Fruit fly (Drosophila melanogaster): ENCODE results near the gene CG6142.

CG6142 gene

dm6 chr3R:26103440-26103839 lies 29.5 kb upstream of the CG6142 start:
- TF ChIP-seq Dfd (GFP tag; optimal IDR thresholded peaks at IDR 0.05) (no peak), HLH106 (tag; optimal IDR thresholded peaks at IDR 0.05) (no peak), dmrt93B (GFP tag; optimal IDR thresholded peaks at IDR 0.05) (no peak), OdsH (GFP tag; optimal IDR thresholded peaks at IDR 0.05) (no peak), Hr83 (GFP tag; optimal IDR thresholded peaks at IDR 0.05; ENCODE audit: poor library complexity, severe bottlenecking) (no peak), CG9705 (GFP tag; optimal IDR thresholded peaks at IDR 0.05) (no peak), fru (GFP tag; optimal IDR thresholded peaks at IDR 0.05) (no peak), psq (GFP tag; optimal IDR thresholded peaks at IDR 0.05) (no peak), brk (GFP tag; optimal IDR thresholded peaks at IDR 0.05) (no peak), GATAd (GFP tag; optimal IDR thresholded peaks at IDR 0.05) (no peak), Dif (GFP tag; optimal IDR thresholded peaks at IDR 0.05; ENCODE audit: partially characterized antibody) (no peak), Mio (GFP tag; optimal IDR thresholded peaks at IDR 0.05) (no peak), ey (GFP tag; optimal IDR thresholded peaks at IDR 0.05) (no peak), Myc (optimal IDR thresholded peaks at IDR 0.05) (peak; percentile 31), N (GFP tag; optimal IDR thresholded peaks at IDR 0.05) (peak; percentile 37), Vsx2 (GFP tag; optimal IDR thresholded peaks at IDR 0.05; ENCODE audit: partially characterized antibody) (no peak), lola (GFP tag; optimal IDR thresholded peaks at IDR 0.05) (peak; percentile 42), dsf (GFP tag; optimal IDR thresholded peaks at IDR 0.05; ENCODE audit: borderline replicate concordance) (no peak)

- TF ChIP-seq Sp1 (GFP tag; optimal IDR thresholded peaks at IDR 0.05) (peak; percentile 83), jim (GFP tag; optimal IDR thresholded peaks at IDR 0.05) (peak; percentile 54), woc (GFP tag; optimal IDR thresholded peaks at IDR 0.05) (peak; percentile 49), foxo (GFP tag; optimal IDR thresholded peaks at IDR 0.05) (peak in 1 of 2 experiments; percentile 86), N (GFP tag; optimal IDR thresholded peaks at IDR 0.05) (no peak), Hr83 (GFP tag; optimal IDR thresholded peaks at IDR 0.05; ENCODE audit: poor library complexity, severe bottlenecking) (no peak), dmrt93B (GFP tag; optimal IDR thresholded peaks at IDR 0.05) (peak; percentile 52), CG32264 (GFP tag; optimal IDR thresholded peaks at IDR 0.05) (no peak), Mio (GFP tag; optimal IDR thresholded peaks at IDR 0.05) (no peak), CrebA (GFP tag; optimal IDR thresholded peaks at IDR 0.05; ENCODE audit: borderline replicate concordance) (no peak), h (GFP tag; optimal IDR thresholded peaks at IDR 0.05) (peak; percentile 87), Dif (GFP tag; optimal IDR thresholded peaks at IDR 0.05; ENCODE audit: partially characterized antibody) (no peak), Jra (GFP tag; optimal IDR thresholded peaks at IDR 0.05) (peak; percentile 58), GATAd (GFP tag; optimal IDR thresholded peaks at IDR 0.05) (no peak), HLH106 (tag; optimal IDR thresholded peaks at IDR 0.05) (peak; percentile 79), CG9705 (GFP tag; optimal IDR thresholded peaks at IDR 0.05) (no peak), brk (GFP tag; optimal IDR thresholded peaks at IDR 0.05) (peak; percentile 59), fru (GFP tag; optimal IDR thresholded peaks at IDR 0.05) (peak; percentile 85), dsf (GFP tag; optimal IDR thresholded peaks at IDR 0.05; ENCODE audit: borderline replicate concordance) (no peak), Hnf4 (GFP tag; optimal IDR thresholded peaks at IDR 0.05) (peak; percentile 71), lola (GFP tag; optimal IDR thresholded peaks at IDR 0.05) (no peak), dl (GFP tag; optimal IDR thresholded peaks at IDR 0.05; ENCODE audit: insufficient read depth in 1 of 2, partially characterized antibody in 2 of 2) (no peak), ey (GFP tag; optimal IDR thresholded peaks at IDR 0.05) (peak; percentile 66), br (GFP tag; optimal IDR thresholded peaks at IDR 0.05) (peak; percentile 69), OdsH (GFP tag; optimal IDR thresholded peaks at IDR 0.05) (peak; percentile 82), pan (optimal IDR thresholded peaks at IDR 0.05) (no peak), sage (GFP tag; optimal IDR thresholded peaks at IDR 0.05) (no peak), Hr78 (GFP tag; optimal IDR thresholded peaks at IDR 0.05) (no peak), tai (GFP tag; optimal IDR thresholded peaks at IDR 0.05) (peak; percentile 55), Abd-B (GFP tag; optimal IDR thresholded peaks at IDR 0.05) (no peak), Rel (GFP tag; optimal IDR thresholded peaks at IDR 0.05) (no peak), Rel (tag; optimal IDR thresholded peaks at IDR 0.05) (peak; percentile 70), Dfd (GFP tag; optimal IDR thresholded peaks at IDR 0.05) (peak; percentile 8), psq (GFP tag; optimal IDR thresholded peaks at IDR 0.05) (peak; percentile 76), Vsx2 (GFP tag; optimal IDR thresholded peaks at IDR 0.05; ENCODE audit: partially characterized antibody) (no peak), Myc (optimal IDR thresholded peaks at IDR 0.05) (no peak), rgr (GFP tag; optimal IDR thresholded peaks at IDR 0.05) (peak; percentile 78), usp (GFP tag; optimal IDR thresholded peaks at IDR 0.05) (no peak), sv (GFP tag; optimal IDR thresholded peaks at IDR 0.05) (no peak)
Observed at dm6 chr3R:26104302-26105140, 28.4 kb upstream of the CG6142 start.

Data from whole organism, wandering third instar larva.